Worm (Caenorhabditis elegans) whole organism, L2 larva: ENCODE results near the gene fipr-4.

Source experiments
- C34F6.9 ChIP-seq: fragments of 150-350 bp; optimal IDR thresholded peaks from 2 replicates; lab custom pipeline; 2014; ENCODE audit warnings: missing biosample characterization, missing genetic modification characterization
- F13H6.1 ChIP-seq: sonication (generic microtip); optimal IDR thresholded peaks from 2 replicates; lab custom pipeline; 2016; ENCODE audit warnings: missing genetic modification characterization, missing compliant biosample characterization
- R02D3.7 ChIP-seq: fragments of 150-350 bp; optimal IDR thresholded peaks from 2 replicates; lab custom pipeline; 2014; ENCODE audit warnings: missing biosample characterization, missing genetic modification characterization
- ZK546.5 ChIP-seq: sonication (generic microtip); optimal IDR thresholded peaks from 2 replicates; lab custom pipeline; 2017; ENCODE audit warnings: missing biosample characterization, missing genetic modification characterization
- alr-1 ChIP-seq: fragments of 150-350 bp; optimal IDR thresholded peaks from 2 replicates; lab custom pipeline; 2014; ENCODE audit warnings: missing biosample characterization, missing genetic modification characterization
- aly-2 ChIP-seq: fragments of 150-350 bp; optimal IDR thresholded peaks from 2 replicates; lab custom pipeline; 2014; ENCODE audit warnings: missing biosample characterization, missing genetic modification characterization
- ama-1 ChIP-seq: fragments of 150-350 bp; optimal IDR thresholded peaks from 2 replicates; lab custom pipeline; 2018; ENCODE audit warnings: inconsistent platforms
- blmp-1 ChIP-seq: sonication (generic microtip); optimal IDR thresholded peaks from 2 replicates; lab custom pipeline; 2017; ENCODE audit warnings: missing genetic modification characterization, mild to moderate bottlenecking, missing compliant biosample characterization, antibody characterized with exemption, moderate library complexity; ENCODE audit not compliant: insufficient read depth
- ceh-16 ChIP-seq: fragments of 150-350 bp; optimal IDR thresholded peaks from 2 replicates; lab custom pipeline; 2014; ENCODE audit warnings: missing biosample characterization, missing genetic modification characterization
- ceh-82 ChIP-seq: fragments of 150-350 bp; optimal IDR thresholded peaks from 2 replicates; lab custom pipeline; 2014; ENCODE audit warnings: missing biosample characterization, missing genetic modification characterization
- crh-2 ChIP-seq: sonication (generic microtip); optimal IDR thresholded peaks from 2 replicates; lab custom pipeline; 2017; ENCODE audit warnings: missing biosample characterization, missing genetic modification characterization
- dmd-4 ChIP-seq: sonication (generic microtip); optimal IDR thresholded peaks from 2 replicates; lab custom pipeline; 2017; ENCODE audit warnings: missing biosample characterization, missing genetic modification characterization
- egl-27 ChIP-seq: sonication (generic microtip); optimal IDR thresholded peaks from 3 replicates; lab custom pipeline; 2017; ENCODE audit warnings: missing biosample characterization, missing genetic modification reagents, missing genetic modification characterization
- elt-1 ChIP-seq: fragments of 150-350 bp; optimal IDR thresholded peaks from 2 replicates; lab custom pipeline; 2014; ENCODE audit warnings: missing biosample characterization, missing genetic modification characterization
- elt-3 ChIP-seq: sonication (generic microtip); optimal IDR thresholded peaks from 2 replicates; lab custom pipeline; 2017; ENCODE audit warnings: missing biosample characterization, missing genetic modification characterization
- fos-1 ChIP-seq: fragments of 150-350 bp; optimal IDR thresholded peaks from 2 replicates; lab custom pipeline; 2014; ENCODE audit warnings: missing biosample characterization, missing genetic modification characterization
- gmeb-1 ChIP-seq: fragments of 150-350 bp; optimal IDR thresholded peaks from 2 replicates; lab custom pipeline; 2014; ENCODE audit warnings: missing biosample characterization, missing genetic modification characterization
- lin-11 ChIP-seq: fragments of 150-350 bp; sonication (generic microtip); optimal IDR thresholded peaks from 2 replicates; lab custom pipeline; 2014; ENCODE audit warnings: missing biosample characterization, missing genetic modification characterization, inconsistent platforms, mixed read lengths
- lin-13 ChIP-seq: fragments of 150-350 bp; optimal IDR thresholded peaks from 2 replicates; lab custom pipeline; 2014; ENCODE audit warnings: missing biosample characterization, missing genetic modification reagents, missing genetic modification characterization
- lin-39 ChIP-seq: fragments of 150-350 bp; optimal IDR thresholded peaks from 2 replicates; lab custom pipeline; 2014; ENCODE audit warnings: missing biosample characterization, missing genetic modification reagents, missing genetic modification characterization
- lsy-2 ChIP-seq, 2 experiments: fragments of 150-350 bp in 1 of 2; sonication (generic microtip) in 1 of 2; optimal IDR thresholded peaks; 2 replicates each; lab custom pipeline; 2014 to 2017; ENCODE audit warnings: missing biosample characterization in 2 of 2, missing genetic modification characterization in 2 of 2
- mab-5 ChIP-seq: fragments of 150-350 bp; optimal IDR thresholded peaks from 2 replicates; lab custom pipeline; 2014; ENCODE audit warnings: missing biosample characterization, missing genetic modification characterization
- mbf-1 ChIP-seq: sonication (generic microtip); optimal IDR thresholded peaks from 2 replicates; lab custom pipeline; 2017; ENCODE audit warnings: missing biosample characterization, missing genetic modification characterization
- mdl-1 ChIP-seq, 2 experiments: fragments of 150-350 bp in 1 of 2; sonication (generic microtip) in 1 of 2; optimal IDR thresholded peaks; 2 replicates each; lab custom pipeline; 2017; ENCODE audit warnings: missing biosample characterization in 2 of 2, missing genetic modification characterization in 2 of 2
- nhr-10 ChIP-seq: sonication (generic microtip); optimal IDR thresholded peaks from 2 replicates; lab custom pipeline; 2017; ENCODE audit warnings: missing biosample characterization, missing genetic modification characterization
- nhr-11 ChIP-seq: fragments of 150-350 bp; optimal IDR thresholded peaks from 2 replicates; lab custom pipeline; 2014; ENCODE audit warnings: missing biosample characterization, missing genetic modification characterization
- nhr-12 ChIP-seq: fragments of 150-350 bp; optimal IDR thresholded peaks from 2 replicates; lab custom pipeline; 2014; ENCODE audit warnings: missing biosample characterization, missing genetic modification characterization
- nhr-129 ChIP-seq: fragments of 150-350 bp; optimal IDR thresholded peaks from 2 replicates; lab custom pipeline; 2014; ENCODE audit warnings: missing biosample characterization, missing genetic modification characterization
- nhr-21 ChIP-seq: fragments of 150-350 bp; optimal IDR thresholded peaks from 2 replicates; lab custom pipeline; 2014; ENCODE audit warnings: missing biosample characterization, missing genetic modification characterization
- nhr-23 ChIP-seq: fragments of 150-350 bp; optimal IDR thresholded peaks from 2 replicates; lab custom pipeline; 2014; ENCODE audit warnings: missing biosample characterization, missing genetic modification reagents, missing genetic modification characterization
- nhr-237 ChIP-seq: fragments of 150-350 bp; optimal IDR thresholded peaks from 2 replicates; lab custom pipeline; 2014; ENCODE audit warnings: missing biosample characterization, missing genetic modification characterization
- nhr-25 ChIP-seq: fragments of 150-350 bp; sonication (generic microtip); optimal IDR thresholded peaks from 3 replicates; lab custom pipeline; 2014; ENCODE audit warnings: missing biosample characterization, missing genetic modification characterization
- nhr-6 ChIP-seq: fragments of 150-350 bp; optimal IDR thresholded peaks from 2 replicates; lab custom pipeline; 2014; ENCODE audit warnings: missing biosample characterization, missing genetic modification characterization
- nhr-77 ChIP-seq: fragments of 150-350 bp; optimal IDR thresholded peaks from 2 replicates; lab custom pipeline; 2014; ENCODE audit warnings: missing biosample characterization, missing genetic modification characterization
- peb-1 ChIP-seq: fragments of 150-350 bp; optimal IDR thresholded peaks from 2 replicates; lab custom pipeline; 2014; ENCODE audit warnings: missing biosample characterization, missing genetic modification characterization
- sem-4 ChIP-seq: fragments of 150-350 bp; optimal IDR thresholded peaks from 2 replicates; lab custom pipeline; 2014; ENCODE audit warnings: missing biosample characterization, missing genetic modification reagents, missing genetic modification characterization
- skn-1 ChIP-seq: sonication (generic microtip); optimal IDR thresholded peaks from 2 replicates; lab custom pipeline; 2017; ENCODE audit warnings: missing biosample characterization, missing genetic modification characterization
- sma-3 ChIP-seq: sonication (generic microtip); optimal IDR thresholded peaks from 2 replicates; lab custom pipeline; 2016; ENCODE audit warnings: missing genetic modification reagents, missing genetic modification characterization, missing compliant biosample characterization
- sma-9 ChIP-seq, 2 experiments: fragments of 150-350 bp in 1 of 2; sonication (generic microtip) in 1 of 2; optimal IDR thresholded peaks; 2 replicates each; lab custom pipeline; 2014 to 2016; ENCODE audit warnings: missing genetic modification characterization in 2 of 2, mild to moderate bottlenecking in 1 of 2, missing biosample characterization in 1 of 2, missing compliant biosample characterization in 1 of 2, missing genetic modification reagents in 1 of 2, moderate library complexity in 1 of 2
- snpc-4 ChIP-seq: fragments of 150-350 bp; optimal IDR thresholded peaks from 2 replicates; lab custom pipeline; 2014; ENCODE audit warnings: missing biosample characterization, missing genetic modification characterization
- unc-39 ChIP-seq: fragments of 150-350 bp; optimal IDR thresholded peaks from 2 replicates; lab custom pipeline; 2014; ENCODE audit warnings: missing biosample characterization, missing genetic modification characterization
- unc-55 ChIP-seq: fragments of 150-350 bp; sonication (generic microtip); optimal IDR thresholded peaks from 3 replicates; lab custom pipeline; 2014; ENCODE audit warnings: missing biosample characterization, missing genetic modification reagents, missing genetic modification characterization
- unc-62 ChIP-seq: fragments of 150-350 bp; optimal IDR thresholded peaks from 2 replicates; lab custom pipeline; 2014; ENCODE audit warnings: missing biosample characterization, missing genetic modification reagents, missing genetic modification characterization
- zag-1 ChIP-seq: fragments of 150-350 bp; optimal IDR thresholded peaks from 2 replicates; lab custom pipeline; 2014; ENCODE audit warnings: missing biosample characterization, missing genetic modification characterization
- ztf-1 ChIP-seq: fragments of 200-800 bp; sonication (Bioruptor generic); conservative IDR thresholded peaks from 2 replicates; pipeline ENCODE4 v1.3.6; 2022; ENCODE audit warnings: missing genetic modification characterization, missing compliant biosample characterization
- ztf-11 ChIP-seq: sonication (generic microtip); optimal IDR thresholded peaks from 2 replicates; lab custom pipeline; 2017; ENCODE audit warnings: missing biosample characterization, missing genetic modification characterization
- ztf-4 ChIP-seq: fragments of 150-350 bp; optimal IDR thresholded peaks from 2 replicates; lab custom pipeline; 2014; ENCODE audit warnings: missing biosample characterization, missing genetic modification characterization

Gene fipr-4

ce11 chrV:10203435-10204009, 24.7 kb downstream of the fipr-4 start, which contains the start of gene chpf-1:
Gene chpf-1, minus strand, starts transcription at chrV:10203485.
- TF ChIP-seq ceh-82 (tag; lab: Kevin White, UChicago) (no peak), nhr-11 (tag; lab: Kevin White, UChicago) (no peak), ama-1 (lab: Kevin White, UChicago) (peak; percentile 17), ztf-1 (GFP tag; lab: Robert Waterston, UW) (no peak), dmd-4 (no peak), F13H6.1 (tag; lab: Kevin White, UChicago) (no peak), elt-3 (tag; lab: Kevin White, UChicago) (no peak), blmp-1 (peak; percentile 59), alr-1 (tag; lab: Kevin White, UChicago) (no peak), unc-62 (no peak), skn-1 (no peak), fos-1 (tag; lab: Kevin White, UChicago) (peak; percentile 70), ztf-4 (tag; lab: Kevin White, UChicago) (no peak), peb-1 (tag; lab: Kevin White, UChicago) (no peak), sem-4 (tag; lab: Kevin White, UChicago) (no peak), nhr-6 (no peak), lsy-2 (tag; optimal IDR thresholded peaks at IDR 0.05; lab: Kevin White, UChicago) (peak in 1 of 2 experiments; percentile 0), lin-13 (no peak), egl-27 (tag; lab: Kevin White, UChicago) (no peak), mbf-1 (tag; lab: Kevin White, UChicago) (no peak), nhr-21 (tag; lab: Kevin White, UChicago) (no peak), elt-1 (no peak), nhr-77 (tag; lab: Kevin White, UChicago) (no peak), nhr-129 (tag; lab: Kevin White, UChicago) (peak; percentile 14), nhr-237 (no peak), ztf-11 (tag; lab: Kevin White, UChicago) (no peak), nhr-25 (tag; lab: Kevin White, UChicago) (no peak), crh-2 (peak; percentile 76), unc-39 (tag; lab: Kevin White, UChicago) (no peak), gmeb-1 (tag; lab: Kevin White, UChicago) (no peak), unc-55 (GFP tag; lab: Kevin White, UChicago) (no peak), nhr-12 (no peak), lin-11 (tag; lab: Kevin White, UChicago) (no peak), lin-39 (tag; lab: Kevin White, UChicago) (no peak), ZK546.5 (no peak), R02D3.7 (tag; lab: Kevin White, UChicago) (no peak), nhr-10 (no peak), C34F6.9 (tag; lab: Kevin White, UChicago) (no peak), zag-1 (no peak), nhr-23 (tag; lab: Kevin White, UChicago) (no peak), aly-2 (tag; lab: Kevin White, UChicago) (no peak), mdl-1 (tag; optimal IDR thresholded peaks at IDR 0.05; lab: Kevin White, UChicago) (no peak), sma-9 (GFP tag; optimal IDR thresholded peaks at IDR 0.05; lab: Kevin White, UChicago) (peak; percentile 2), sma-9 (tag; optimal IDR thresholded peaks at IDR 0.05; lab: Kevin White, UChicago) (no peak), sma-3 (GFP tag; lab: Kevin White, UChicago) (no peak), snpc-4 (tag; lab: Kevin White, UChicago) (no peak), ceh-16 (tag; lab: Kevin White, UChicago) (no peak), mab-5 (tag; lab: Kevin White, UChicago) (no peak)
